Fruit fly (Drosophila melanogaster): ENCODE data around the gene mRpL22.

DNA sequence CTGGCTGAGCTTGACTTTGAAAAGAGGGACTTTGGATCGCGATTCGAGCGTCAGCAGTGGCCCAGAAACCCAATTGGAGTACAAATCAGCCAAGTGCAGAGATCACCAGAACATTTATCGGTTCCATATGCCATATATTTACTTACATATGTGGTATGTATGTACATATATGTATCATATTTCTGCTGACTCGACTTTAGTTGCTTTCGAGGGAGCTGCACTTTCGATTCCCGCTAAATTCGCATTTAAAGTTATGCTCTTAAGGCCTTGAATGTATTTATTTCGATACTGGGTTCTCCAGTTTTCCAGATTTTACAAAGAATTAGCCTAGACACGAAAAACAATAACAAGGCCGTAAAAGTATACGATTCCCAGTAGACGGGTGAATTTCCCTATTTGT is 48.1 kb downstream of the mRpL22 start:
- TF ChIP-seq pad (GFP tag; optimal IDR thresholded peaks at IDR 0.05) (no peak), ovo (GFP tag; optimal IDR thresholded peaks at IDR 0.05) (no peak)
